Fruit fly (Drosophila melanogaster) whole organism, wandering third instar larva: ENCODE results near the gene Pgm1.
A peak's percentile ranks its signal among the peaks of the same experiment; 100 is the strongest.

Source experiments
- Abd-B ChIP-seq: fragments of >200 bp; optimal IDR thresholded peaks from 2 replicates; lab custom pipeline; 2017; ENCODE audit warnings: missing biosample characterization, missing genetic modification characterization
- CG32264 ChIP-seq: fragments of 200-800 bp; sonication (Bioruptor generic); optimal IDR thresholded peaks from 2 replicates; lab custom pipeline; 2016; ENCODE audit warnings: missing biosample characterization, missing genetic modification characterization
- CG9705 ChIP-seq: fragments of 200-800 bp; sonication (Bioruptor generic); optimal IDR thresholded peaks from 2 replicates; lab custom pipeline; 2018; ENCODE audit warnings: missing biosample characterization, mild to moderate bottlenecking, missing genetic modification characterization
- CrebA ChIP-seq: fragments of 200-800 bp; sonication (Bioruptor generic); optimal IDR thresholded peaks from 2 replicates; lab custom pipeline; 2016; ENCODE audit warnings: missing biosample characterization, mild to moderate bottlenecking, missing genetic modification characterization, borderline replicate concordance
- Dfd ChIP-seq: fragments of >200 bp; optimal IDR thresholded peaks from 2 replicates; lab custom pipeline; 2017; ENCODE audit warnings: missing biosample characterization, missing genetic modification characterization
- Dif ChIP-seq: fragments of 200-275, 200-300 bp; sonication (Bioruptor generic); optimal IDR thresholded peaks from 2 replicates; lab custom pipeline; 2018; ENCODE audit warnings: missing biosample characterization, missing genetic modification characterization; ENCODE audit not compliant: partially characterized antibody
- GATAd ChIP-seq: sonication (Bioruptor generic); optimal IDR thresholded peaks from 2 replicates; lab custom pipeline; 2016; ENCODE audit warnings: missing biosample characterization, missing genetic modification characterization
- HLH106 ChIP-seq: fragments of 200-800 bp; optimal IDR thresholded peaks from 3 replicates; lab custom pipeline; 2019; ENCODE audit warnings: missing biosample characterization, mild to moderate bottlenecking, missing genetic modification characterization, moderate library complexity
- Hnf4 ChIP-seq: fragments of 200-800 bp; sonication (Bioruptor generic); optimal IDR thresholded peaks from 2 replicates; lab custom pipeline; 2016; ENCODE audit warnings: missing biosample characterization, mild to moderate bottlenecking, missing genetic modification characterization
- Hr78 ChIP-seq: fragments of >200 bp; optimal IDR thresholded peaks from 2 replicates; lab custom pipeline; 2017; ENCODE audit warnings: missing biosample characterization, missing genetic modification characterization
- Hr83 ChIP-seq: fragments of 200-300 bp; sonication (Bioruptor generic); optimal IDR thresholded peaks from 2 replicates; lab custom pipeline; 2016; ENCODE audit warnings: missing biosample characterization, mild to moderate bottlenecking, missing genetic modification characterization, moderate library complexity; ENCODE audit not compliant: poor library complexity, severe bottlenecking
- Jra ChIP-seq: sonication (Bioruptor generic); optimal IDR thresholded peaks from 2 replicates; lab custom pipeline; 2016; ENCODE audit warnings: missing biosample characterization, missing genetic modification characterization
- Mio ChIP-seq: sonication (Bioruptor generic); optimal IDR thresholded peaks from 2 replicates; lab custom pipeline; 2016; ENCODE audit warnings: missing biosample characterization, missing genetic modification characterization
- Myc ChIP-seq: fragments of >200 bp; optimal IDR thresholded peaks from 2 replicates; lab custom pipeline; 2017
- N ChIP-seq: fragments of >200 bp; optimal IDR thresholded peaks from 2 replicates; lab custom pipeline; 2018; ENCODE audit warnings: missing biosample characterization, missing external identifiers, missing genetic modification characterization
- OdsH ChIP-seq: fragments of 200-800 bp; sonication (Bioruptor generic); optimal IDR thresholded peaks from 2 replicates; lab custom pipeline; 2016; ENCODE audit warnings: missing biosample characterization, mild to moderate bottlenecking, missing genetic modification characterization
- Rel ChIP-seq, 2 experiments: fragments of 200-800 bp; sonication (Bioruptor generic) in 1 of 2; optimal IDR thresholded peaks; 2 replicates in 1 of 2; 3 replicates in 1 of 2; lab custom pipeline; 2016 to 2019; ENCODE audit warnings: mild to moderate bottlenecking in 2 of 2, missing biosample characterization in 2 of 2, missing genetic modification characterization in 2 of 2, moderate library complexity in 1 of 2
- Sp1 ChIP-seq: fragments of 200-800 bp; sonication (Bioruptor generic); optimal IDR thresholded peaks from 3 replicates; lab custom pipeline; 2019; ENCODE audit warnings: missing biosample characterization, mild to moderate bottlenecking, missing genetic modification characterization, moderate library complexity
- Vsx2 ChIP-seq: fragments of 200-300, 225-300 bp; sonication (Bioruptor generic); optimal IDR thresholded peaks from 2 replicates; lab custom pipeline; 2018; ENCODE audit warnings: missing biosample characterization, missing genetic modification characterization; ENCODE audit not compliant: partially characterized antibody
- br ChIP-seq: fragments of 200-800 bp; sonication (Bioruptor generic); optimal IDR thresholded peaks from 2 replicates; lab custom pipeline; 2016; ENCODE audit warnings: missing biosample characterization, missing genetic modification characterization
- brk ChIP-seq: fragments of 200-800 bp; sonication (Bioruptor generic); optimal IDR thresholded peaks from 2 replicates; lab custom pipeline; 2016; ENCODE audit warnings: missing biosample characterization, mild to moderate bottlenecking, missing genetic modification characterization
- dl ChIP-seq, 2 experiments: fragments of 175-275, 200-275 bp in 1 of 2; fragments of 200-275 bp in 1 of 2; sonication (Bioruptor generic); optimal IDR thresholded peaks; lab custom pipeline; 2018; ENCODE audit warnings: mild to moderate bottlenecking in 2 of 2, missing biosample characterization in 2 of 2, missing genetic modification characterization in 2 of 2, moderate library complexity in 2 of 2; ENCODE audit not compliant: partially characterized antibody in 2 of 2, insufficient read depth in 1 of 2
- dmrt93B ChIP-seq: fragments of 200-800 bp; sonication (Bioruptor generic); optimal IDR thresholded peaks from 2 replicates; lab custom pipeline; 2018; ENCODE audit warnings: missing biosample characterization, mild to moderate bottlenecking, missing genetic modification characterization
- dsf ChIP-seq: sonication (Bioruptor generic); optimal IDR thresholded peaks from 2 replicates; lab custom pipeline; 2016; ENCODE audit warnings: missing biosample characterization, missing genetic modification characterization, borderline replicate concordance
- ey ChIP-seq: fragments of 200-800 bp; sonication (Bioruptor generic); optimal IDR thresholded peaks from 2 replicates; lab custom pipeline; 2016; ENCODE audit warnings: missing biosample characterization, missing genetic modification characterization
- foxo ChIP-seq, 2 experiments: fragments of 200-800 bp; sonication (Bioruptor generic); optimal IDR thresholded peaks; 2 replicates in 1 of 2; 3 replicates in 1 of 2; lab custom pipeline; 2016 to 2017; ENCODE audit warnings: missing biosample characterization in 2 of 2, missing genetic modification characterization in 2 of 2
- fru ChIP-seq: fragments of 200-800 bp; sonication (Bioruptor generic); optimal IDR thresholded peaks from 3 replicates; lab custom pipeline; 2016; ENCODE audit warnings: missing biosample characterization, mild to moderate bottlenecking, missing genetic modification characterization
- h ChIP-seq: fragments of 200-800 bp; sonication (Bioruptor generic); optimal IDR thresholded peaks from 3 replicates; lab custom pipeline; 2016; ENCODE audit warnings: missing biosample characterization, mild to moderate bottlenecking, missing genetic modification characterization
- jim ChIP-seq: fragments of 175-275, 200-325 bp; sonication (Bioruptor generic); optimal IDR thresholded peaks from 2 replicates; lab custom pipeline; 2016; ENCODE audit warnings: missing biosample characterization, mild to moderate bottlenecking, missing genetic modification characterization
- lola ChIP-seq: fragments of >200 bp; optimal IDR thresholded peaks from 2 replicates; lab custom pipeline; 2017; ENCODE audit warnings: missing biosample characterization, missing genetic modification characterization
- pan ChIP-seq: fragments of >200 bp; optimal IDR thresholded peaks from 2 replicates; lab custom pipeline; 2017
- psq ChIP-seq: fragments of 200-800 bp; sonication (Bioruptor generic); optimal IDR thresholded peaks from 3 replicates; lab custom pipeline; 2017; ENCODE audit warnings: missing biosample characterization, mild to moderate bottlenecking, missing genetic modification characterization, moderate library complexity
- rgr ChIP-seq: fragments of 200-800 bp; sonication (Bioruptor generic); optimal IDR thresholded peaks from 3 replicates; lab custom pipeline; 2016; ENCODE audit warnings: missing biosample characterization, mild to moderate bottlenecking, missing genetic modification characterization
- sage ChIP-seq: fragments of 200-800 bp; sonication (Bioruptor generic); optimal IDR thresholded peaks from 2 replicates; lab custom pipeline; 2016; ENCODE audit warnings: missing biosample characterization, mild to moderate bottlenecking, missing genetic modification characterization
- sv ChIP-seq: fragments of 200-800 bp; sonication (Bioruptor generic); optimal IDR thresholded peaks from 3 replicates; lab custom pipeline; 2016; ENCODE audit warnings: missing biosample characterization, missing genetic modification characterization
- tai ChIP-seq: sonication (Bioruptor generic); optimal IDR thresholded peaks from 2 replicates; lab custom pipeline; 2016; ENCODE audit warnings: missing biosample characterization, missing genetic modification characterization
- usp ChIP-seq: fragments of >200 bp; optimal IDR thresholded peaks from 2 replicates; lab custom pipeline; 2017; ENCODE audit warnings: missing biosample characterization, missing genetic modification characterization
- woc ChIP-seq: sonication (Bioruptor generic); optimal IDR thresholded peaks from 2 replicates; lab custom pipeline; 2016; ENCODE audit warnings: missing biosample characterization, mild to moderate bottlenecking, missing genetic modification characterization

The Pgm1 gene

DNA sequence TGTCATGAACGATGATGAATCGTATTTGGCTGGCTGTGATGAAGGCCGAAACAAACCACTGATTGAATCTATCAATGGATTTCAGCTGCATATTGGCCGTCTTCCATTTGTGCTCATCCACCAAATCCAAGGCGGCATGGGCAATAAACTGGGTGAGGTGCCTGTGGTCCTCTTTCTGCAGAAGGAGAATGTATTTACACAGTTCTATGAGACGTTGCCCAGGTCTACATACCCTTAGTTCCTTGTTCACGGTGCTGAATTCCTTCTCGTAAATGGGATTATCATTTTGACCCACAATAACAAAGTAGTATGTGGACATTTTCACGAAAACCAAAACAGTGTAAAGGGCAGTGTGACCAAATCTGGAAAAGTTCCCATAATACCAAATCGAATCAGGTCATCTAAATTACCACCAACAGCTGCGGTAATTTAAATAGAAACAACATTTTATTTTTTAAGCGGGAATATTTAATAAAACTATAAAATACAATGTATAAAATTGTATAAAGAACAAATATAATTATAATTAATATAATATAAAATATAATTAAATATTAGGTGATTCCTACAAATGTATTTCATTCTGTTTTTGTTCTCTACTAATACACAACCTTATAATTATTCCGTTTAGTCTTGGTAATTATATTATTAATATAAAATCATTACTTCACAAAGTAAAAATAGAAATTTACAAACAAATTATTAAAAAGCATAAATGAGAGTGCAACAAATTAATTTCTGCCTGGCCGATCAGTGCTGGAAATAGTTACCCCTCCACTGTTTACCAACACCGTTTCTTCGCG lies 3.1 kb upstream of the Pgm1 start, which contains the start of the genes Trs20 and elg1:
Gene Trs20 (minus strand): TSS at position 369 of the 803 bp plus-strand sequence.
Gene elg1 (plus strand): TSS at position 765 of the 803 bp plus-strand sequence.
- TF ChIP-seq dl (GFP tag; optimal IDR thresholded peaks at IDR 0.05; lab: Kevin White, UChicago; ENCODE audit: insufficient read depth in 1 of 2, partially characterized antibody in 2 of 2) (no peak), psq (GFP tag; lab: Kevin White, UChicago) (peak; percentile 53), jim (GFP tag; lab: Kevin White, UChicago) (no peak), CG9705 (GFP tag; lab: Kevin White, UChicago) (no peak), GATAd (no peak), lola (GFP tag; lab: Kevin White, UChicago) (no peak), woc (peak; percentile 58), usp (GFP tag; lab: Kevin White, UChicago) (no peak), Hr78 (GFP tag; lab: Kevin White, UChicago) (no peak), sv (peak; percentile 46), dmrt93B (peak; percentile 22), N (GFP tag; lab: Kevin White, UChicago) (no peak), Abd-B (GFP tag; lab: Kevin White, UChicago) (no peak), CG32264 (GFP tag; lab: Kevin White, UChicago) (no peak), foxo (GFP tag; optimal IDR thresholded peaks at IDR 0.05; lab: Kevin White, UChicago) (peak in 1 of 2 experiments; percentile 76), Vsx2 (no peak), pan (lab: Kevin White, UChicago) (no peak), CrebA (GFP tag; lab: Kevin White, UChicago) (no peak), sage (no peak), OdsH (GFP tag; lab: Kevin White, UChicago) (peak; percentile 22), Mio (GFP tag; lab: Kevin White, UChicago) (no peak), HLH106 (tag; lab: Kevin White, UChicago) (peak; percentile 70), rgr (GFP tag; lab: Kevin White, UChicago) (peak; percentile 54), dsf (GFP tag; lab: Kevin White, UChicago) (no peak), h (GFP tag; lab: Kevin White, UChicago) (peak; percentile 50), brk (GFP tag; lab: Kevin White, UChicago) (no peak), Hr83 (no peak), Dfd (GFP tag; lab: Kevin White, UChicago) (no peak), Jra (GFP tag; lab: Kevin White, UChicago) (no peak), Dif (GFP tag; lab: Kevin White, UChicago) (no peak), Rel (GFP tag; optimal IDR thresholded peaks at IDR 0.05; lab: Kevin White, UChicago) (no peak), Rel (tag; optimal IDR thresholded peaks at IDR 0.05; lab: Kevin White, UChicago) (peak; percentile 42), fru (GFP tag; lab: Kevin White, UChicago) (peak; percentile 24), Myc (lab: Kevin White, UChicago) (no peak), Hnf4 (peak; percentile 48), ey (GFP tag; lab: Kevin White, UChicago) (no peak), br (GFP tag; lab: Kevin White, UChicago) (peak; percentile 54), tai (no peak), Sp1 (peak; percentile 70)

- no peak for TF ChIP-seq Myc (lab: Kevin White, UChicago)
- no peak for TF ChIP-seq h (GFP tag; lab: Kevin White, UChicago)
- peak; percentile 41 for TF ChIP-seq brk (GFP tag; lab: Kevin White, UChicago)
- TF ChIP-seq CG32264 (GFP tag; lab: Kevin White, UChicago): no peak
- no peak for TF ChIP-seq usp (GFP tag; lab: Kevin White, UChicago)
- TF ChIP-seq psq (GFP tag; lab: Kevin White, UChicago): no peak
- peak; percentile 20 for TF ChIP-seq Jra (GFP tag; lab: Kevin White, UChicago)
- no peak for TF ChIP-seq dmrt93B
- TF ChIP-seq dl (GFP tag; optimal IDR thresholded peaks at IDR 0.05; lab: Kevin White, UChicago; ENCODE audit: insufficient read depth in 1 of 2, partially characterized antibody in 2 of 2): no peak
- TF ChIP-seq Dif (GFP tag; lab: Kevin White, UChicago): no peak
- peak; percentile 53 for TF ChIP-seq Hr83
- TF ChIP-seq woc: no peak
- TF ChIP-seq ey (GFP tag; lab: Kevin White, UChicago): no peak
- TF ChIP-seq fru (GFP tag; lab: Kevin White, UChicago): no peak
- TF ChIP-seq sv: peak; percentile 60
- no peak for TF ChIP-seq Rel (GFP tag; optimal IDR thresholded peaks at IDR 0.05; lab: Kevin White, UChicago)
- peak; percentile 39 for TF ChIP-seq Rel (tag; optimal IDR thresholded peaks at IDR 0.05; lab: Kevin White, UChicago)
- no peak for TF ChIP-seq dsf (GFP tag; lab: Kevin White, UChicago)
These were observed 828 bp upstream of the Pgm1 start, which contains the start of gene SsRbeta for dm6 chr3L:16128973-16129745. TSS of gene SsRbeta (plus strand) at chr3L:16129617.
